Fruit fly (Drosophila melanogaster) whole organism, embryonic: Measurements from ENCODE around the gene sob.

Experiments
- CG10209 ChIP-seq: fragments of 200-800 bp; sonication (Bioruptor generic); optimal IDR thresholded peaks from 3 replicates; lab custom pipeline; 2017; ENCODE audit warnings: missing biosample characterization, mild to moderate bottlenecking, missing genetic modification characterization, missing genetic modification reagents
- CG11723 ChIP-seq: fragments of 200-800 bp; sonication (Bioruptor generic); optimal IDR thresholded peaks from 2 replicates; lab custom pipeline; 2017; ENCODE audit warnings: missing biosample characterization, mild to moderate bottlenecking, missing genetic modification characterization
- CG13296 ChIP-seq: fragments of 200-800 bp; sonication (Bioruptor generic); optimal IDR thresholded peaks from 3 replicates; lab custom pipeline; 2018; ENCODE audit warnings: missing biosample characterization, mild to moderate bottlenecking, missing genetic modification characterization
- CG15269 ChIP-seq: fragments of 200-800 bp; sonication (Bioruptor generic); optimal IDR thresholded peaks from 2 replicates; lab custom pipeline; 2018; ENCODE audit warnings: missing biosample characterization, mild to moderate bottlenecking, missing genetic modification characterization, moderate library complexity
- CG15479 ChIP-seq: fragments of 200-800 bp; sonication (Bioruptor generic); optimal IDR thresholded peaks from 3 replicates; lab custom pipeline; 2019; ENCODE audit warnings: missing biosample characterization, mild to moderate bottlenecking, missing genetic modification characterization, moderate library complexity
- CG15601 ChIP-seq: fragments of 200-800 bp; sonication (Bioruptor generic); optimal IDR thresholded peaks from 3 replicates; lab custom pipeline; 2019; ENCODE audit warnings: missing biosample characterization, mild to moderate bottlenecking, missing genetic modification characterization, moderate library complexity
- CG15696 ChIP-seq: fragments of 200-800 bp; sonication (Bioruptor generic); optimal IDR thresholded peaks from 2 replicates; lab custom pipeline; 2019; ENCODE audit warnings: missing biosample characterization, mild to moderate bottlenecking, missing genetic modification characterization, moderate library complexity
- CG16779 ChIP-seq: fragments of 200-800 bp; sonication (Bioruptor generic); IDR thresholded peaks from 2 replicates; pipeline ENCODE4 v1.3.6; 2022; ENCODE audit warnings: missing biosample characterization, missing genetic modification characterization
- CG17328 ChIP-seq: fragments of 200-800 bp; sonication (Bioruptor generic); IDR thresholded peaks from 2 replicates; pipeline ENCODE4 v1.3.6; 2022; ENCODE audit warnings: missing biosample characterization, missing genetic modification characterization
- CG17568 ChIP-seq: fragments of 200-800 bp; sonication (Bioruptor generic); optimal IDR thresholded peaks from 2 replicates; lab custom pipeline; 2018; ENCODE audit warnings: missing biosample characterization, mild to moderate bottlenecking, missing genetic modification characterization, moderate library complexity
- CG17829 ChIP-seq: fragments of 200-800 bp; optimal IDR thresholded peaks from 2 replicates; lab custom pipeline; 2019; ENCODE audit warnings: missing biosample characterization, mild to moderate bottlenecking, missing genetic modification characterization, moderate library complexity
- CG1832 ChIP-seq: fragments of 200-800 bp; sonication (Bioruptor generic); optimal IDR thresholded peaks from 2 replicates; lab custom pipeline; 2017; ENCODE audit warnings: missing biosample characterization, mild to moderate bottlenecking, missing genetic modification characterization, inconsistent platforms
- CG2875 ChIP-seq: fragments of 200-800 bp; sonication (Bioruptor generic); optimal IDR thresholded peaks from 2 replicates; lab custom pipeline; 2017; ENCODE audit warnings: missing biosample characterization, mild to moderate bottlenecking, missing genetic modification characterization, missing genetic modification reagents
- CG30431 ChIP-seq: fragments of 200-800 bp; sonication (Bioruptor generic); optimal IDR thresholded peaks from 2 replicates; lab custom pipeline; 2017; ENCODE audit warnings: missing biosample characterization, missing genetic modification characterization
- CG31365 ChIP-seq: fragments of 200-800 bp; sonication (Bioruptor generic); optimal IDR thresholded peaks from 2 replicates; lab custom pipeline; 2018; ENCODE audit warnings: missing biosample characterization, mild to moderate bottlenecking, missing genetic modification characterization
- CG4820 ChIP-seq: fragments of 200-800 bp; sonication (Bioruptor generic); optimal IDR thresholded peaks from 3 replicates; lab custom pipeline; 2016; ENCODE audit warnings: missing biosample characterization, missing genetic modification characterization
- CG5245 ChIP-seq: fragments of 200-800 bp; sonication (Bioruptor generic); optimal IDR thresholded peaks from 3 replicates; lab custom pipeline; 2016; ENCODE audit warnings: missing biosample characterization, missing genetic modification characterization
- CG6175 ChIP-seq: fragments of 200-800 bp; sonication (Bioruptor generic); IDR thresholded peaks from 3 replicates; pipeline ENCODE4 v1.3.6; 2022; ENCODE audit warnings: missing biosample characterization, missing genetic modification characterization
- CG7271 ChIP-seq: fragments of 200-800 bp; sonication (Bioruptor generic); optimal IDR thresholded peaks from 2 replicates; lab custom pipeline; 2018; ENCODE audit warnings: missing biosample characterization, mild to moderate bottlenecking, missing genetic modification characterization, moderate library complexity
- CG7839 ChIP-seq: fragments of 200-800 bp; sonication (Bioruptor generic); optimal IDR thresholded peaks from 3 replicates; lab custom pipeline; 2018; ENCODE audit warnings: missing biosample characterization, mild to moderate bottlenecking, missing genetic modification characterization, moderate library complexity
- CG9797 ChIP-seq: fragments of 200-800 bp; sonication (Bioruptor generic); optimal IDR thresholded peaks from 3 replicates; lab custom pipeline; 2018; ENCODE audit warnings: missing biosample characterization, mild to moderate bottlenecking, missing genetic modification characterization
- Dip2 ChIP-seq: fragments of 200-800 bp; sonication (Bioruptor generic); IDR thresholded peaks from 2 replicates; pipeline ENCODE4 v1.3.6; 2022; ENCODE audit warnings: missing biosample characterization, missing genetic modification characterization
- Doc3 ChIP-seq: fragments of 200-800 bp; sonication (Bioruptor generic); IDR thresholded peaks from 3 replicates; pipeline ENCODE4 v1.3.6; 2022; ENCODE audit warnings: missing biosample characterization, missing genetic modification characterization; ENCODE audit not compliant: partially characterized antibody
- E2f1 ChIP-seq: fragments of 200-800 bp; sonication (Bioruptor generic); IDR thresholded peaks from 2 replicates; pipeline ENCODE4 v1.3.6; 2022; ENCODE audit warnings: missing biosample characterization, missing genetic modification characterization
- ERR ChIP-seq: fragments of 200-800 bp; sonication (Bioruptor generic); optimal IDR thresholded peaks from 2 replicates; lab custom pipeline; 2016; ENCODE audit warnings: missing biosample characterization, missing genetic modification characterization
- Mrtf ChIP-seq: fragments of 200-800 bp; sonication (Bioruptor generic); IDR thresholded peaks from 3 replicates; pipeline ENCODE4 v1.3.6; 2022; ENCODE audit warnings: missing biosample characterization, missing genetic modification characterization
- NFAT ChIP-seq: fragments of 200-800 bp; sonication (Bioruptor generic); IDR thresholded peaks from 2 replicates; pipeline ENCODE4 v1.3.6; 2022; ENCODE audit warnings: missing biosample characterization, missing genetic modification characterization
- Neu2 ChIP-seq: fragments of 200-800 bp; sonication (Bioruptor generic); optimal IDR thresholded peaks from 3 replicates; lab custom pipeline; 2016; ENCODE audit warnings: missing biosample characterization, missing genetic modification characterization, borderline replicate concordance
- Ravus ChIP-seq: fragments of 200-800 bp; sonication (Bioruptor generic); IDR thresholded peaks from 2 replicates; pipeline ENCODE4 v1.3.6; 2022; ENCODE audit warnings: missing biosample characterization, missing genetic modification characterization
- YL-1 ChIP-seq: fragments of 200-800 bp; sonication (Bioruptor generic); optimal IDR thresholded peaks from 3 replicates; lab custom pipeline; 2017; ENCODE audit warnings: missing biosample characterization, mild to moderate bottlenecking, missing genetic modification characterization
- amos ChIP-seq: fragments of 200-800 bp; sonication (Bioruptor generic); IDR thresholded peaks from 2 replicates; pipeline ENCODE4 v1.3.6; 2022; ENCODE audit warnings: missing biosample characterization, missing genetic modification characterization; ENCODE audit not compliant: partially characterized antibody
- bab2 ChIP-seq: fragments of 200-800 bp; sonication (Bioruptor generic); optimal IDR thresholded peaks from 2 replicates; lab custom pipeline; 2016; ENCODE audit warnings: missing biosample characterization, missing genetic modification characterization
- bigmax ChIP-seq: fragments of 200-800 bp; sonication (Bioruptor generic); optimal IDR thresholded peaks from 2 replicates; lab custom pipeline; 2018; ENCODE audit warnings: missing biosample characterization, mild to moderate bottlenecking, missing genetic modification characterization
- btn ChIP-seq: fragments of 200-800 bp; sonication (Bioruptor generic); optimal IDR thresholded peaks from 2 replicates; lab custom pipeline; 2016; ENCODE audit warnings: missing biosample characterization, missing genetic modification characterization
- ewg ChIP-seq: fragments of 200-800 bp; sonication (Bioruptor generic); optimal IDR thresholded peaks from 3 replicates; lab custom pipeline; 2017; ENCODE audit warnings: mild to moderate bottlenecking, missing biosample characterization, missing genetic modification reagents, missing genetic modification characterization
- exex ChIP-seq: fragments of 200-800 bp; sonication (Bioruptor generic); optimal IDR thresholded peaks from 4 replicates; lab custom pipeline; 2018; ENCODE audit warnings: missing biosample characterization, mild to moderate bottlenecking, missing genetic modification characterization, moderate library complexity
- fu2 ChIP-seq: fragments of 200-800 bp; sonication (Bioruptor generic); optimal IDR thresholded peaks from 2 replicates; lab custom pipeline; 2016; ENCODE audit warnings: missing biosample characterization, missing genetic modification characterization
- gcm ChIP-seq: fragments of 200-800 bp; sonication (Bioruptor generic); optimal IDR thresholded peaks from 2 replicates; lab custom pipeline; 2019; ENCODE audit warnings: missing biosample characterization, mild to moderate bottlenecking, missing genetic modification characterization, moderate library complexity
- lbe ChIP-seq: fragments of 200-800 bp; sonication (Bioruptor generic); optimal IDR thresholded peaks from 2 replicates; lab custom pipeline; 2016; ENCODE audit warnings: missing biosample characterization, mild to moderate bottlenecking, missing genetic modification characterization
- nerfin-1 ChIP-seq: fragments of 200-800 bp; sonication (Bioruptor generic); optimal IDR thresholded peaks from 3 replicates; lab custom pipeline; 2019; ENCODE audit warnings: missing biosample characterization, mild to moderate bottlenecking, missing genetic modification characterization, moderate library complexity
- nerfin-2 ChIP-seq: fragments of 200-800 bp; sonication (Bioruptor generic); IDR thresholded peaks from 2 replicates; pipeline ENCODE4 v1.3.6; 2022; ENCODE audit warnings: missing biosample characterization, missing genetic modification characterization; ENCODE audit not compliant: partially characterized antibody
- otp ChIP-seq: fragments of 200-800 bp; sonication (Bioruptor generic); IDR thresholded peaks from 3 replicates; pipeline ENCODE4, ENCODE4 v1.3.6; 2022; ENCODE audit warnings: missing biosample characterization, missing genetic modification characterization
- p53 ChIP-seq: fragments of 200-800 bp; sonication (Bioruptor generic); optimal IDR thresholded peaks from 2 replicates; lab custom pipeline; 2016; ENCODE audit warnings: missing biosample characterization, missing genetic modification characterization
- pan ChIP-seq, 4 experiments: fragments of >200 bp in 3 of 4; fragments of 200-800 bp in 1 of 4; sonication (Bioruptor generic) in 1 of 4; optimal IDR thresholded peaks in 3 of 4; IDR thresholded peaks in 1 of 4; 2 replicates each; pipeline versions ENCODE4 v1.3.6 to Lab custom; 2017 to 2022; ENCODE audit warnings: missing biosample characterization in 2 of 4, missing genetic modification characterization in 2 of 4, mixed read lengths in 1 of 4
- pita ChIP-seq: fragments of 200-800 bp; sonication (Bioruptor generic); optimal IDR thresholded peaks from 2 replicates; lab custom pipeline; 2017; ENCODE audit warnings: missing biosample characterization, mild to moderate bottlenecking, missing genetic modification characterization
- ranshi ChIP-seq: fragments of 200-800 bp; sonication (Bioruptor generic); IDR thresholded peaks from 2 replicates; pipeline ENCODE4 v1.3.6; 2022; ENCODE audit warnings: missing biosample characterization, missing genetic modification characterization
- ro ChIP-seq: fragments of 200-800 bp; sonication (Bioruptor generic); IDR thresholded peaks from 2 replicates; pipeline ENCODE4 v1.3.6; 2022; ENCODE audit warnings: missing biosample characterization, missing genetic modification characterization
- seq ChIP-seq: fragments of 200-800 bp; sonication (Bioruptor generic); IDR thresholded peaks from 2 replicates; pipeline ENCODE4 v1.3.6; 2022; ENCODE audit warnings: missing biosample characterization, missing genetic modification characterization
- so ChIP-seq: fragments of 200-800 bp; sonication (Bioruptor generic); IDR thresholded peaks from 3 replicates; pipeline ENCODE4 v1.3.6; 2022; ENCODE audit warnings: missing biosample characterization, missing genetic modification characterization
- zfh1 ChIP-seq: fragments of 200-800 bp; sonication (Bioruptor generic); IDR thresholded peaks from 3 replicates; pipeline ENCODE4 v1.3.6; 2022; ENCODE audit warnings: missing biosample characterization, missing genetic modification characterization

sob gene

dm6 chr2L:3572529-3573171, 7.9 kb downstream of the sob start (continued):
- TF ChIP-seq CG17568 (GFP tag; lab: Kevin White, UChicago) (peak; percentile 29), CG17328 (GFP tag; lab: Robert Waterston, UW) (no peak), CG7271 (tag; lab: Kevin White, UChicago) (no peak), pita (no peak), bigmax (GFP tag; lab: Kevin White, UChicago) (no peak), seq (GFP tag; lab: Robert Waterston, UW) (no peak), Mrtf (GFP tag; lab: Robert Waterston, UW) (no peak), CG6175 (GFP tag; lab: Robert Waterston, UW) (no peak), Doc3 (GFP tag; lab: Robert Waterston, UW) (no peak), btn (GFP tag; lab: Kevin White, UChicago) (no peak), YL-1 (GFP tag; lab: Kevin White, UChicago) (no peak), CG15269 (tag; lab: Kevin White, UChicago) (no peak), Dip2 (no peak), pan (optimal IDR thresholded peaks at IDR 0.05; lab: Kevin White, UChicago) (no peak), pan (GFP tag; optimal IDR thresholded peaks at IDR 0.05 in 1 of 2, IDR thresholded peaks at IDR 0.05 in 1 of 2) (peak in 1 of 2 experiments; percentile 61), nerfin-1 (tag; lab: Kevin White, UChicago) (no peak), CG1832 (no peak), CG31365 (tag; lab: Kevin White, UChicago) (no peak), zfh1 (GFP tag; lab: Robert Waterston, UW) (no peak), CG15696 (tag; lab: Kevin White, UChicago) (no peak), gcm (GFP tag; lab: Kevin White, UChicago) (no peak), so (GFP tag; lab: Robert Waterston, UW) (no peak), CG9797 (no peak), lbe (GFP tag; lab: Kevin White, UChicago) (no peak), p53 (GFP tag; lab: Kevin White, UChicago) (no peak), CG15479 (no peak), CG5245 (GFP tag; lab: Kevin White, UChicago) (no peak), CG17829 (tag; lab: Kevin White, UChicago) (no peak), Ravus (GFP tag; lab: Robert Waterston, UW) (no peak), fu2 (GFP tag; lab: Kevin White, UChicago) (no peak), CG16779 (GFP tag; lab: Robert Waterston, UW) (no peak), NFAT (GFP tag; lab: Robert Waterston, UW) (no peak), CG13296 (no peak), CG7839 (tag; lab: Kevin White, UChicago) (no peak), ERR (GFP tag; lab: Kevin White, UChicago) (no peak), exex (tag; lab: Kevin White, UChicago) (peak; percentile 46), CG15601 (tag; lab: Kevin White, UChicago) (no peak), otp (0 out of 3 replicates have a peak, but pooled peaks have one; percentile 28), CG10209 (GFP tag; lab: Kevin White, UChicago) (no peak), ewg (GFP tag; lab: Kevin White, UChicago) (no peak), CG30431 (GFP tag; lab: Kevin White, UChicago) (no peak), Neu2 (no peak), CG11723 (GFP tag; lab: Kevin White, UChicago) (no peak), nerfin-2 (GFP tag; lab: Robert Waterston, UW) (no peak), CG2875 (GFP tag; lab: Kevin White, UChicago) (no peak), amos (GFP tag; lab: Robert Waterston, UW) (no peak), CG4820 (no peak), bab2 (no peak), E2f1 (GFP tag; lab: Robert Waterston, UW) (no peak), ranshi (GFP tag; lab: Robert Waterston, UW) (no peak), ro (GFP tag; lab: Robert Waterston, UW) (no peak)
